Fruit fly (Drosophila melanogaster) whole organism, pupa: ENCODE measurements around the gene CG14731.

Source experiments
- CG10348 ChIP-seq: fragments of 200-800 bp; sonication (Bioruptor generic); IDR thresholded peaks from 2 replicates; pipeline ENCODE4 v1.3.6; 2022; ENCODE audit warnings: missing biosample characterization, missing genetic modification characterization
- CG12605 ChIP-seq: fragments of 200-800 bp; sonication (Bioruptor generic); IDR thresholded peaks from 2 replicates; pipeline ENCODE4 v1.3.6; 2022; ENCODE audit warnings: missing biosample characterization, missing genetic modification characterization
- CG17806 ChIP-seq: fragments of 200-800 bp; sonication (Bioruptor generic); optimal IDR thresholded peaks from 2 replicates; lab custom pipeline; 2018; ENCODE audit warnings: missing biosample characterization, mild to moderate bottlenecking, missing genetic modification characterization, moderate library complexity
- CG34367 ChIP-seq: fragments of 200-800 bp; sonication (Bioruptor generic); optimal IDR thresholded peaks from 2 replicates; lab custom pipeline; 2018; ENCODE audit warnings: missing biosample characterization, mild to moderate bottlenecking, missing genetic modification characterization
- CG8159 ChIP-seq: fragments of 200-800 bp; sonication (Bioruptor generic); optimal IDR thresholded peaks from 3 replicates; lab custom pipeline; 2018; ENCODE audit warnings: missing biosample characterization, mild to moderate bottlenecking, missing genetic modification characterization, moderate library complexity
- CG8301 ChIP-seq: fragments of 200-800 bp; sonication (Bioruptor generic); optimal IDR thresholded peaks from 2 replicates; lab custom pipeline; 2018; ENCODE audit warnings: missing biosample characterization, mild to moderate bottlenecking, missing genetic modification characterization
- EcR ChIP-seq: fragments of 200-800 bp; sonication (Bioruptor generic); optimal IDR thresholded peaks from 3 replicates; lab custom pipeline; 2019; ENCODE audit warnings: missing biosample characterization, missing genetic modification characterization, mild to moderate bottlenecking, moderate library complexity, missing genetic modification reagents
- rn ChIP-seq: fragments of 200-800 bp; sonication (Bioruptor generic); IDR thresholded peaks from 2 replicates; pipeline ENCODE4 v1.3.6; 2022; ENCODE audit warnings: missing biosample characterization, missing genetic modification characterization

dm6 chr3R:11930962-11931361 lies at the start of gene CG14731:
- TF ChIP-seq CG10348 (GFP tag; lab: Robert Waterston, UW): no peak
- no peak for TF ChIP-seq CG8301
- TF ChIP-seq CG34367: no peak
- TF ChIP-seq CG17806 (tag; lab: Kevin White, UChicago): no peak
- TF ChIP-seq rn (GFP tag; lab: Robert Waterston, UW): no peak
- no peak for TF ChIP-seq CG8159 (tag; lab: Kevin White, UChicago)
- no peak for TF ChIP-seq EcR (GFP tag; lab: Kevin White, UChicago)
- TF ChIP-seq CG12605 (GFP tag; lab: Robert Waterston, UW): no peak
